Fruit fly (Drosophila melanogaster) whole organism, embryonic: Measurements from ENCODE around the gene tex.

Experiments
- CG10431 ChIP-seq: fragments of 200-800 bp; sonication (Bioruptor generic); optimal IDR thresholded peaks from 3 replicates; lab custom pipeline; 2018; ENCODE audit warnings: missing biosample characterization, mild to moderate bottlenecking, missing genetic modification characterization
- CG11398 ChIP-seq: fragments of 200-800 bp; sonication (Bioruptor generic); optimal IDR thresholded peaks from 2 replicates; lab custom pipeline; 2016; ENCODE audit warnings: missing biosample characterization, missing genetic modification characterization
- CG11560 ChIP-seq: fragments of 200-800 bp; sonication (Bioruptor generic); IDR thresholded peaks from 3 replicates; pipeline ENCODE4 v1.3.6; 2022; ENCODE audit warnings: missing biosample characterization, missing genetic modification characterization
- CG11696 ChIP-seq: fragments of 200-800 bp; sonication (Bioruptor generic); IDR thresholded peaks from 2 replicates; pipeline ENCODE4 v1.3.6; 2022; ENCODE audit warnings: missing biosample characterization, missing genetic modification characterization
- CG12104 ChIP-seq: fragments of 200-800 bp; sonication (Bioruptor generic); optimal IDR thresholded peaks from 3 replicates; lab custom pipeline; 2016; ENCODE audit warnings: missing biosample characterization, missing genetic modification characterization
- CG12236 ChIP-seq: fragments of 200-800 bp; sonication (Bioruptor generic); optimal IDR thresholded peaks from 2 replicates; lab custom pipeline; 2016; ENCODE audit warnings: missing biosample characterization, missing genetic modification characterization
- CG14441 ChIP-seq: fragments of 200-800 bp; sonication (Bioruptor generic); IDR thresholded peaks from 2 replicates; pipeline ENCODE4 v1.3.6; 2022; ENCODE audit warnings: missing biosample characterization, missing genetic modification characterization
- CG14860 ChIP-seq: fragments of 200-800 bp; sonication (Bioruptor generic); IDR thresholded peaks from 3 replicates; pipeline ENCODE4 v1.3.6; 2022; ENCODE audit warnings: missing biosample characterization, missing genetic modification characterization; ENCODE audit not compliant: partially characterized antibody
- CG16815 ChIP-seq: fragments of 200-800 bp; sonication (Bioruptor generic); optimal IDR thresholded peaks from 3 replicates; lab custom pipeline; 2017; ENCODE audit warnings: missing biosample characterization, mild to moderate bottlenecking, missing genetic modification characterization
- CG17612 ChIP-seq: fragments of 200-800 bp; sonication (Bioruptor generic); IDR thresholded peaks from 2 replicates; pipeline ENCODE4 v1.3.6; 2022; ENCODE audit warnings: missing biosample characterization, missing genetic modification characterization
- CG17802 ChIP-seq: fragments of 200-800 bp; sonication (Bioruptor generic); optimal IDR thresholded peaks from 2 replicates; lab custom pipeline; 2018; ENCODE audit warnings: missing biosample characterization, mild to moderate bottlenecking, missing genetic modification characterization, moderate library complexity
- CG2202 ChIP-seq: fragments of 200-800 bp; sonication (Bioruptor generic); optimal IDR thresholded peaks from 2 replicates; lab custom pipeline; 2018; ENCODE audit warnings: missing biosample characterization, mild to moderate bottlenecking, missing genetic modification characterization
- CG30431 ChIP-seq: fragments of 200-800 bp; sonication (Bioruptor generic); optimal IDR thresholded peaks from 2 replicates; lab custom pipeline; 2017; ENCODE audit warnings: missing biosample characterization, missing genetic modification characterization
- CG31388 ChIP-seq: fragments of 200-800 bp; sonication (Bioruptor generic); optimal IDR thresholded peaks from 2 replicates; lab custom pipeline; 2016; ENCODE audit warnings: missing biosample characterization, missing genetic modification characterization
- CG31441 ChIP-seq: fragments of 200-800 bp; sonication (Bioruptor generic); IDR thresholded peaks from 2 replicates; pipeline ENCODE4 v1.3.6; 2022; ENCODE audit warnings: missing biosample characterization, missing genetic modification characterization
- CG3407 ChIP-seq: fragments of 200-800 bp; sonication (Bioruptor generic); optimal IDR thresholded peaks from 2 replicates; lab custom pipeline; 2018; ENCODE audit warnings: missing biosample characterization, mild to moderate bottlenecking, missing genetic modification characterization
- CG3995 ChIP-seq: fragments of 200-800 bp; sonication (Bioruptor generic); optimal IDR thresholded peaks from 3 replicates; lab custom pipeline; 2016; ENCODE audit warnings: missing biosample characterization, missing genetic modification characterization
- CG4617 ChIP-seq: fragments of 200-800 bp; sonication (Bioruptor generic); optimal IDR thresholded peaks from 3 replicates; lab custom pipeline; 2016; ENCODE audit warnings: missing biosample characterization, missing genetic modification characterization, borderline replicate concordance
- CG4854 ChIP-seq: fragments of 200-800 bp; sonication (Bioruptor generic); optimal IDR thresholded peaks from 2 replicates; lab custom pipeline; 2016; ENCODE audit warnings: missing biosample characterization, missing genetic modification characterization, inconsistent platforms
- CG8089 ChIP-seq: fragments of 200-800 bp; sonication (Bioruptor generic); optimal IDR thresholded peaks from 3 replicates; lab custom pipeline; 2016; ENCODE audit warnings: missing biosample characterization, missing genetic modification characterization
- Dp ChIP-seq: fragments of 200-800 bp; sonication (Bioruptor generic); optimal IDR thresholded peaks from 2 replicates; lab custom pipeline; 2018; ENCODE audit warnings: missing biosample characterization, mild to moderate bottlenecking, missing genetic modification characterization, moderate library complexity
- Ets65A ChIP-seq: fragments of 200-800 bp; sonication (Bioruptor generic); peaks from one replicate; lab custom pipeline; 2016; ENCODE audit warnings: missing biosample characterization, missing genetic modification characterization
- Ets97D ChIP-seq: fragments of 200-800 bp; sonication (Bioruptor generic); optimal IDR thresholded peaks from 3 replicates; lab custom pipeline; 2016; ENCODE audit warnings: missing biosample characterization, missing genetic modification characterization
- Mrtf ChIP-seq: fragments of 200-800 bp; sonication (Bioruptor generic); IDR thresholded peaks from 3 replicates; pipeline ENCODE4 v1.3.6; 2022; ENCODE audit warnings: missing biosample characterization, missing genetic modification characterization
- NC2β ChIP-seq: fragments of 200-800 bp; sonication (Bioruptor generic); optimal IDR thresholded peaks from 2 replicates; lab custom pipeline; 2016; ENCODE audit warnings: missing biosample characterization, missing genetic modification characterization
- Nf-YB ChIP-seq: fragments of 200-800 bp; sonication (Bioruptor generic); optimal IDR thresholded peaks from 3 replicates; lab custom pipeline; 2019; ENCODE audit warnings: missing biosample characterization, mild to moderate bottlenecking, missing genetic modification characterization, moderate library complexity
- Sin3A ChIP-seq: fragments of >200 bp; optimal IDR thresholded peaks from 2 replicates; lab custom pipeline; 2018
- amos ChIP-seq: fragments of 200-800 bp; sonication (Bioruptor generic); IDR thresholded peaks from 2 replicates; pipeline ENCODE4 v1.3.6; 2022; ENCODE audit warnings: missing biosample characterization, missing genetic modification characterization; ENCODE audit not compliant: partially characterized antibody
- ap ChIP-seq: fragments of 200-800 bp; sonication (Bioruptor generic); IDR thresholded peaks from 2 replicates; pipeline ENCODE4 v1.3.6; 2022; ENCODE audit warnings: missing biosample characterization, missing genetic modification characterization
- dan ChIP-seq: fragments of 200-800 bp; sonication (Bioruptor generic); IDR thresholded peaks from 2 replicates; pipeline ENCODE4 v1.3.6; 2022; ENCODE audit warnings: missing biosample characterization, missing genetic modification characterization
- dpn ChIP-seq, 2 experiments: fragments of 200-800 bp; sonication (Bioruptor generic); optimal IDR thresholded peaks; 3 replicates each; lab custom pipeline; 2016; ENCODE audit warnings: missing biosample characterization in 2 of 2, missing genetic modification characterization in 2 of 2
- ems ChIP-seq: fragments of 200-800 bp; sonication (Bioruptor generic); optimal IDR thresholded peaks from 3 replicates; lab custom pipeline; 2016; ENCODE audit warnings: missing biosample characterization, missing genetic modification characterization
- exex ChIP-seq: fragments of 200-800 bp; sonication (Bioruptor generic); optimal IDR thresholded peaks from 4 replicates; lab custom pipeline; 2018; ENCODE audit warnings: missing biosample characterization, mild to moderate bottlenecking, missing genetic modification characterization, moderate library complexity
- fu2 ChIP-seq: fragments of 200-800 bp; sonication (Bioruptor generic); optimal IDR thresholded peaks from 2 replicates; lab custom pipeline; 2016; ENCODE audit warnings: missing biosample characterization, missing genetic modification characterization
- grau ChIP-seq: fragments of 200-800 bp; optimal IDR thresholded peaks from 3 replicates; lab custom pipeline; 2019; ENCODE audit warnings: missing biosample characterization, mild to moderate bottlenecking, missing genetic modification characterization, moderate library complexity
- hkb ChIP-seq, 2 experiments: fragments of 200-800 bp in 1 of 2; fragments of >200 bp in 1 of 2; sonication (Bioruptor generic) in 1 of 2; IDR thresholded peaks in 1 of 2; optimal IDR thresholded peaks in 1 of 2; 2 replicates each; pipeline versions ENCODE4 v1.3.6 to Lab custom; 2017 to 2022; ENCODE audit warnings: missing biosample characterization in 1 of 2, missing genetic modification characterization in 1 of 2
- inv ChIP-seq: fragments of 200-800 bp; sonication (Bioruptor generic); IDR thresholded peaks from 2 replicates; pipeline ENCODE4 v1.3.6; 2022; ENCODE audit warnings: missing biosample characterization, missing genetic modification characterization; ENCODE audit not compliant: partially characterized antibody
- jigr1 ChIP-seq: fragments of 200-800 bp; sonication (Bioruptor generic); IDR thresholded peaks from 3 replicates; pipeline ENCODE4 v1.3.6; 2022; ENCODE audit warnings: missing biosample characterization, missing genetic modification characterization
- lbe ChIP-seq: fragments of 200-800 bp; sonication (Bioruptor generic); optimal IDR thresholded peaks from 2 replicates; lab custom pipeline; 2016; ENCODE audit warnings: missing biosample characterization, mild to moderate bottlenecking, missing genetic modification characterization
- lilli ChIP-seq: fragments of 200-800 bp; sonication (Bioruptor generic); optimal IDR thresholded peaks from 3 replicates; lab custom pipeline; 2016; ENCODE audit warnings: missing biosample characterization, missing genetic modification characterization
- repo ChIP-seq: fragments of 200-800 bp; sonication (Bioruptor generic); optimal IDR thresholded peaks from 2 replicates; lab custom pipeline; 2016; ENCODE audit warnings: missing biosample characterization, missing genetic modification characterization
- salm ChIP-seq: fragments of 200-800 bp; sonication (Bioruptor generic); optimal IDR thresholded peaks from 2 replicates; lab custom pipeline; 2018; ENCODE audit warnings: missing biosample characterization, mild to moderate bottlenecking, missing genetic modification characterization
- sd ChIP-seq: fragments of 200-800 bp; sonication (Bioruptor generic); optimal IDR thresholded peaks from 3 replicates; lab custom pipeline; 2018; ENCODE audit warnings: missing biosample characterization, mild to moderate bottlenecking, missing genetic modification characterization, moderate library complexity
- shn ChIP-seq: fragments of 200-800 bp; sonication (Bioruptor generic); optimal IDR thresholded peaks from 3 replicates; lab custom pipeline; 2016; ENCODE audit warnings: missing biosample characterization, missing genetic modification characterization
- so ChIP-seq: fragments of 200-800 bp; sonication (Bioruptor generic); IDR thresholded peaks from 3 replicates; pipeline ENCODE4 v1.3.6; 2022; ENCODE audit warnings: missing biosample characterization, missing genetic modification characterization
- sug ChIP-seq: fragments of 200-800 bp; optimal IDR thresholded peaks from 2 replicates; lab custom pipeline; 2019; ENCODE audit warnings: missing biosample characterization, mild to moderate bottlenecking, missing genetic modification characterization, moderate library complexity
- tap ChIP-seq: fragments of 200-800 bp; optimal IDR thresholded peaks from 3 replicates; lab custom pipeline; 2019; ENCODE audit warnings: missing biosample characterization, mild to moderate bottlenecking, missing genetic modification characterization, moderate library complexity
- wor ChIP-seq: fragments of 200-800 bp; sonication (Bioruptor generic); IDR thresholded peaks from 2 replicates; pipeline ENCODE4 v1.3.6; 2022; ENCODE audit warnings: missing biosample characterization, missing genetic modification characterization
- zen ChIP-seq: fragments of 200-800 bp; sonication (Bioruptor generic); optimal IDR thresholded peaks from 3 replicates; lab custom pipeline; 2018; ENCODE audit warnings: missing biosample characterization, mild to moderate bottlenecking, missing genetic modification characterization, moderate library complexity
- zfh1 ChIP-seq: fragments of 200-800 bp; sonication (Bioruptor generic); IDR thresholded peaks from 3 replicates; pipeline ENCODE4 v1.3.6; 2022; ENCODE audit warnings: missing biosample characterization, missing genetic modification characterization

Gene tex

DNA sequence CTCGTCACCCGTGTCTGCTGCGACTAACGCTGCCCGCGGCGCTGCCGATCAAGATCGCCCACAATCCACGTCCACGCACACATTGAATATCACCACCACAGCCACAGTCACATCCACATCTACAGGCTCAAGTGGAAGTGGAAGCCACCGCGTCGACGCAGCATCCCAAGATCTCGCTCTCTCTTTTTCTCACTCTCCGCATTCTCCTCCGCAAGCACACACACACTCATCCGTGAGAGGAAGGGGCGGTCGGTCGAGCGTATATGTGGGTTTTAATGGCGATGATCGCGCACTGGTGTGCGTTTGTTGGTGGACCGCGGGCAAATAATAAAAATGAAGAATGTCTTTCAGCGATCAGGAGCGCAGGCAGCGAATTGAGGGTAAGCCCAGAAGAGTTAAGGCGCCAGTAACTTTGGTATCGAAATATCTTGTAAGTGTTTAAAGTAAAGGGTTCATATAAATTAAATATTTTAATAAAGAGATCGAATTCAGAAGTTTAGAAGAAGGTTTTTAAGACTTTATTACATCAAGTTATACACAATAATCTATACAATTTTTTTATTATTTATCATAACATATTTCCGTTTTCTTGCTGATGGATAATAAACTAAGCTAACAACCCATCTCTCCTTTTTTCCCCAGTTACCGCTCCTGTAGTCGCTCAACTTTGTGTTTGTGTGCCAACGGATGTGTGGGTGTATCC is 25.5 kb upstream of the tex start, which contains the start of gene Poxm (continued):
- peak; percentile 64; the same call in 1 of the 3 replicates for TF ChIP-seq so (GFP tag; lab: Robert Waterston, UW)
- TF ChIP-seq lilli (GFP tag; lab: Kevin White, UChicago) = peak; percentile 81
- peak; percentile 94 for TF ChIP-seq Nf-YB (GFP tag; lab: Kevin White, UChicago)
- peak; percentile 41; the same call in 1 of the 2 replicates for TF ChIP-seq inv (GFP tag; lab: Robert Waterston, UW)
- no peak for TF ChIP-seq repo (GFP tag; lab: Kevin White, UChicago)
- no peak for TF ChIP-seq hkb (optimal IDR thresholded peaks at IDR 0.05; lab: Kevin White, UChicago)
- peak; percentile 83 for TF ChIP-seq hkb (GFP tag; IDR thresholded peaks at IDR 0.05; lab: Robert Waterston, UW)
- TF ChIP-seq lbe (GFP tag; lab: Kevin White, UChicago) = peak; percentile 80
- TF ChIP-seq sd (tag; lab: Kevin White, UChicago) = peak; percentile 82
- TF ChIP-seq CG11398 (GFP tag; lab: Kevin White, UChicago) = no peak
- peak; percentile 66 for TF ChIP-seq CG11696 (GFP tag; lab: Robert Waterston, UW)
- TF ChIP-seq dpn (GFP tag; optimal IDR thresholded peaks at IDR 0.05; lab: Kevin White, UChicago) = peak; percentile 81 to 86
- peak; percentile 95 for TF ChIP-seq CG31441 (GFP tag; lab: Robert Waterston, UW)
- peak; percentile 90 for TF ChIP-seq CG30431 (GFP tag; lab: Kevin White, UChicago)
- TF ChIP-seq wor (GFP tag; lab: Robert Waterston, UW) = peak; percentile 82; the same call in 1 of the 2 replicates
- TF ChIP-seq NC2β = peak; percentile 29
- TF ChIP-seq CG14441 = peak; percentile 86
- peak; percentile 85; the same call in 2 of the 3 replicates for TF ChIP-seq Mrtf
- peak; percentile 85 for TF ChIP-seq CG3407 (GFP tag; lab: Kevin White, UChicago)
- TF ChIP-seq ems (GFP tag; lab: Kevin White, UChicago) = peak; percentile 69
- peak; percentile 91 for TF ChIP-seq zen
- TF ChIP-seq zfh1 (GFP tag; lab: Robert Waterston, UW) = peak; percentile 67; the same call in 2 of the 3 replicates
- peak; percentile 79 for TF ChIP-seq ap (GFP tag; lab: Robert Waterston, UW)
- no peak for TF ChIP-seq CG12236 (GFP tag; lab: Kevin White, UChicago)
- no peak for TF ChIP-seq Dp
- no peak for TF ChIP-seq CG3995 (GFP tag; lab: Kevin White, UChicago)
- TF ChIP-seq CG16815 (GFP tag; lab: Kevin White, UChicago) = peak; percentile 91
- peak; percentile 64 for TF ChIP-seq CG17802 (tag; lab: Kevin White, UChicago)
- peak; percentile 77 for TF ChIP-seq salm (tag; lab: Kevin White, UChicago)
- TF ChIP-seq CG11560 = peak; percentile 83
- TF ChIP-seq amos (GFP tag; lab: Robert Waterston, UW) = no peak; the same call in none of the 2 replicates
- peak; percentile 61 for TF ChIP-seq CG4854 (GFP tag; lab: Kevin White, UChicago)
- TF ChIP-seq grau (tag; lab: Kevin White, UChicago) = peak; percentile 93
- TF ChIP-seq Ets65A (GFP tag; lab: Kevin White, UChicago) = peak; percentile 98
- peak; percentile 86; the same call in 2 of the 3 replicates for TF ChIP-seq jigr1
- peak; percentile 32 for TF ChIP-seq CG8089 (GFP tag; lab: Kevin White, UChicago)
- peak; percentile 33 for TF ChIP-seq Ets97D (GFP tag; lab: Kevin White, UChicago)
- peak; percentile 87 for TF ChIP-seq CG12104 (GFP tag; lab: Kevin White, UChicago)
- peak; percentile 87 for TF ChIP-seq sug (tag; lab: Kevin White, UChicago)
- TF ChIP-seq CG10431 (GFP tag; lab: Kevin White, UChicago) = peak; percentile 73
- peak; percentile 65 for TF ChIP-seq CG2202 (tag; lab: Kevin White, UChicago)
- TF ChIP-seq fu2 (GFP tag; lab: Kevin White, UChicago) = no peak
- no peak for TF ChIP-seq Sin3A (lab: Kevin White, UChicago)
- no peak; the same call in 1 of the 2 replicates for TF ChIP-seq CG17612 (GFP tag; lab: Robert Waterston, UW)
- peak; percentile 24 for TF ChIP-seq exex (tag; lab: Kevin White, UChicago)
- peak; percentile 83 for TF ChIP-seq CG31388 (GFP tag; lab: Kevin White, UChicago)
- TF ChIP-seq tap (tag; lab: Kevin White, UChicago) = peak; percentile 78
- TF ChIP-seq CG14860 (GFP tag; lab: Robert Waterston, UW) = no peak
- TF ChIP-seq CG4617 (GFP tag; lab: Kevin White, UChicago) = peak; percentile 63
- TF ChIP-seq dan = peak; percentile 81
- TF ChIP-seq shn (GFP tag; lab: Kevin White, UChicago) = peak; percentile 8
